Worm (Caenorhabditis elegans) whole organism, early embryonic: ENCODE results near the gene F29A7.6.
A peak's percentile ranks its signal among the peaks of the same experiment; 100 is the strongest.

Experiments
- B0310.2 ChIP-seq: sonication (generic microtip); optimal IDR thresholded peaks from 2 replicates; lab custom pipeline; 2016; ENCODE audit warnings: mild to moderate bottlenecking, missing genetic modification characterization, missing compliant biosample characterization
- F13C5.2 ChIP-seq: sonication (generic microtip); optimal IDR thresholded peaks from 2 replicates; lab custom pipeline; 2017; ENCODE audit warnings: mild to moderate bottlenecking, missing genetic modification characterization, inconsistent platforms, missing compliant biosample characterization
- aly-1 ChIP-seq: sonication (generic microtip); optimal IDR thresholded peaks from 2 replicates; lab custom pipeline; 2016; ENCODE audit warnings: missing genetic modification characterization, missing compliant biosample characterization
- ama-1 ChIP-seq: fragments of 150-350 bp; optimal IDR thresholded peaks from 2 replicates; lab custom pipeline; 2014
- ceh-13 ChIP-seq: fragments of 200-800 bp; sonication (Bioruptor generic); optimal IDR thresholded peaks from 2 replicates; lab custom pipeline; 2018; ENCODE audit warnings: mild to moderate bottlenecking, missing genetic modification characterization, missing compliant biosample characterization
- ceh-36 ChIP-seq: sonication (generic microtip); optimal IDR thresholded peaks from 2 replicates; lab custom pipeline; 2016; ENCODE audit warnings: missing genetic modification characterization, inconsistent platforms, missing compliant biosample characterization
- ets-7 ChIP-seq: sonication (generic microtip); optimal IDR thresholded peaks from 2 replicates; lab custom pipeline; 2016; ENCODE audit warnings: missing genotype, missing genetic modification characterization, missing compliant biosample characterization
- flt-1 ChIP-seq: fragments of 200-800 bp; sonication (Bioruptor generic); IDR thresholded peaks from 2 replicates; pipeline ENCODE4 v1.3.6; 2022; ENCODE audit warnings: missing genetic modification characterization, missing compliant biosample characterization
- hmbx-1 ChIP-seq: sonication (generic microtip); optimal IDR thresholded peaks from 2 replicates; lab custom pipeline; 2016; ENCODE audit warnings: mild to moderate bottlenecking, missing genetic modification characterization, missing compliant biosample characterization
- hmg-4 ChIP-seq: fragments of 200-800 bp; sonication (Bioruptor generic); optimal IDR thresholded peaks from 2 replicates; lab custom pipeline; 2018; ENCODE audit warnings: mild to moderate bottlenecking, missing genetic modification characterization, missing compliant biosample characterization
- hnd-1 ChIP-seq: sonication (generic microtip); optimal IDR thresholded peaks from 2 replicates; lab custom pipeline; 2016; ENCODE audit warnings: missing genetic modification characterization, missing compliant biosample characterization
- pes-1 ChIP-seq: fragments of 200-800 bp; sonication (Bioruptor generic); IDR thresholded peaks from 2 replicates; pipeline ENCODE4 v1.3.6; 2022; ENCODE audit warnings: missing genetic modification reagents, missing genetic modification characterization, missing compliant biosample characterization
- scrt-1 ChIP-seq: fragments of 200-800 bp; sonication (Bioruptor generic); IDR thresholded peaks from 2 replicates; pipeline ENCODE4 v1.3.6; 2022; ENCODE audit warnings: missing genetic modification characterization, missing compliant biosample characterization
- sea-1 ChIP-seq: fragments of 200-800 bp; sonication (Bioruptor generic); conservative IDR thresholded peaks from 2 replicates; pipeline ENCODE4 v1.3.6; 2022; ENCODE audit warnings: missing genetic modification characterization, missing compliant biosample characterization
- tbx-11 ChIP-seq: fragments of 200-800 bp; sonication (Bioruptor generic); IDR thresholded peaks from 2 replicates; pipeline ENCODE4 v1.3.6; 2022; ENCODE audit warnings: missing genetic modification characterization, missing compliant biosample characterization
- tbx-37 ChIP-seq: fragments of 200-800 bp; sonication (Bioruptor generic); conservative IDR thresholded peaks from 2 replicates; pipeline ENCODE4 v1.3.6; 2022; ENCODE audit warnings: missing genetic modification reagents, missing genetic modification characterization, missing compliant biosample characterization
- tra-4 ChIP-seq: sonication (generic microtip); optimal IDR thresholded peaks from 2 replicates; lab custom pipeline; 2017; ENCODE audit warnings: missing genetic modification characterization, missing compliant biosample characterization

The F29A7.6 gene

DNA sequence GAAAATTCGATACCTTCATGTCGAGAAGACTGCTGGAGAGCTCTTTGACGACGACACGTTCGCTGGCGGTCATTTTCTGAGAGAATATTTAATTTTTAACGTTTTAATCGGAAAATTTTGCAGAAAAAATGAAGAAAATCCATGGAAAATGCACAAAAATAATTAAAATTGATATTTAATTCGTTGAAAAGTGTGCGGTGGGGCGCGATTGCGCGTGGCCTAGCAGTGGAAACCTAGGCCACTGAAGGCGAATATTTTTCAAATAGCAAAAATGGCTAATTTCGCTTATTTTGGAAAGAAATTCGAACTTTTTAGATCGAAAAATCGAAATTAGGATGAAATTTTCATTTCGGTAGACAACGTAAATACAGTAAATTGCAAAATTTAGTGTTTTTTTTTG is at the start of gene F29A7.6:
TSS of gene F29A7.6 (minus strand) at position 76 of the 400 bp plus-strand sequence.
- TF ChIP-seq F13C5.2 (tag; lab: Kevin White, UChicago) (no peak), pes-1 (GFP tag; lab: Robert Waterston, UW) (0 out of 2 replicates have a peak, but pooled peaks have one; percentile 58)

- TF ChIP-seq hnd-1 (no peak), ceh-13 (GFP tag; lab: Kevin White, UChicago) (no peak), hmbx-1 (tag; lab: Kevin White, UChicago) (no peak), scrt-1 (no peak)
Observed at ce11 chrII:2801764-2802163, 49.4 kb upstream of the F29A7.6 start.

DNA sequence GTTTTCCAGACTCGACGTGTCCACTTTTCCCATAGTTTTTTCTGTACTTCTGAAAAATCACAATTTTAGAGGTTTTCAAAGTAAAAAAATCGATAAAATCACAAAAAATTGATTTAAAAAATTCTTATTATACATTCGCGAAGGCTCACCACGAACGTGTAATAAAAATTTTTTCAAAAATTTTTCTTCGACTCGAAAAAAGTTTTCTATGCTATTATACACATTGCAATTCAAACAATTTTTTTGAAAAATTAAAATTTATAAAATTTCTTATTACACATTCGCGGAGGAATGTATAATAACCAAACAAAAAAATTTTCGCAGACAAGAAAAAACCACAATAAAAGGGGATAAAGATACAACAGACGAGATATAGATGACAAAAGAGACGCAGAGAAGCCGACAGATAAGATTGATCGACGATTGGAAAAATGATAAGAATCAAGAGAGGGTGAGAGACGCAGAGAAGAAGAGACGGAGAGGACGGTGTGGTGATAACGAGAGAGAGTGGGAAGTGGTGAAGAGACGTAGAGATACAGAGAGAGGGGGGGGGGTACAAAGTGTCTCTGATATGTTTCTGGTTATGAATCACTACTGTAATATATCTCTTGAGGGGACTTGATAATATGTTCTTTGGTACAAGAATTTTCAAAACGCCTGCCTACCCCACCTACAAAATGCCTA is 48.3 kb upstream of the F29A7.6 start, which contains the start of gene nhr-119:
TSS of gene nhr-119 (minus strand) at position 51 of the 684 bp plus-strand sequence.
- TF ChIP-seq sea-1 (GFP tag; lab: Robert Waterston, UW) = no peak
- TF ChIP-seq F13C5.2 (tag; lab: Kevin White, UChicago) = no peak
- TF ChIP-seq hmbx-1 (tag; lab: Kevin White, UChicago) = no peak
- TF ChIP-seq tra-4 (tag; lab: Kevin White, UChicago) = no peak
- TF ChIP-seq scrt-1 = no peak
- no peak for TF ChIP-seq ceh-13 (GFP tag; lab: Kevin White, UChicago)
- no peak for TF ChIP-seq flt-1 (GFP tag; lab: Robert Waterston, UW)
- TF ChIP-seq ama-1 (lab: Kevin White, UChicago) = no peak
- no peak for TF ChIP-seq pes-1 (GFP tag; lab: Robert Waterston, UW)
- TF ChIP-seq aly-1 (tag; lab: Kevin White, UChicago) = no peak
- no peak for TF ChIP-seq hmg-4

ce11 chrII:2797951-2798350 is 45.5 kb upstream of the F29A7.6 start:
- TF ChIP-seq tbx-11 (GFP tag; lab: Robert Waterston, UW) = no peak
- TF ChIP-seq hmg-4 = no peak
- no peak for TF ChIP-seq aly-1 (tag; lab: Kevin White, UChicago)

DNA sequence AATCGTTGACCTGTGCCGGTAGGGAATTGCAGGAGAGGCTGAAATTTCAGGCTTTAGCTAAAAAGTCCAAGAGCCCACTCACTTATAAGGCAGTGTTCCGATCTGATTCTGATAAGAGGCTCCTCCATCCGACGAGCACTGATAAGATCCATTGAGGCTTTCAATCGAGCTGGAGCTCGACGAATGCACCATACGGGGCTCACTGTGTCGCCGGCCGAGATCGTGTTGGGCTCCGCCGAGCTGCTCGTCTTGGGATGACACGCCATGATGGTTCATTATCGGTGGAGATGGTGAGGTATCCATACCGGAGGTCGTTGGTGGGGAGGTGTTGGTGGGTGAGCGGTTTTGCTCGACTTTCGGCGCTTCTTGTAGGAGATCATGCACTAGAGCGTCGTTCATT is 44.0 kb upstream of the F29A7.6 start:
- TF ChIP-seq hmbx-1 (tag; lab: Kevin White, UChicago) = no peak
- no peak for TF ChIP-seq aly-1 (tag; lab: Kevin White, UChicago)
- no peak for TF ChIP-seq sea-1 (GFP tag; lab: Robert Waterston, UW)
- no peak for TF ChIP-seq tbx-37 (GFP tag; lab: Robert Waterston, UW)
- TF ChIP-seq ama-1 (lab: Kevin White, UChicago) = no peak
- no peak for TF ChIP-seq F13C5.2 (tag; lab: Kevin White, UChicago)
- no peak for TF ChIP-seq scrt-1

DNA sequence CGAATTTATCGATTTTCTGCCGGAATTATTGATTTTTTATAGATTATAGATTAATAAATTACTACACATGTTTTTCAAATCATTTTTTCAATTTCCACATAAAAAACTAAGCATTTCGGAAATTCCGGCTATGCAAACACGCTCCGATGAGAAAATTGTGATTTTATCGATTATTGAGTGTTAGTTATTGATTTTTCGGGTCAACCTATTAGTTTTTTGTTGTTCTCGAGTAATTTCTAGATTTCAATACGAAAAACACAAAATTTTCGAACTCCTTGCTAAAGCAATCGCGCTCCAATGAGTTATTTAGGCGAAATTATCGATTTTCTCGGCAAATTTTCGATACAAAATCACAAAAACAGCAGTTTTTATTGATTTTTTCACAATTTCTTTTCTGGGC is 43.0 kb upstream of the F29A7.6 start:
- TF ChIP-seq aly-1 (tag; lab: Kevin White, UChicago) (no peak), pes-1 (GFP tag; lab: Robert Waterston, UW) (no peak), ets-7 (tag; lab: Kevin White, UChicago) (no peak), scrt-1 (no peak), sea-1 (GFP tag; lab: Robert Waterston, UW) (no peak), tra-4 (tag; lab: Kevin White, UChicago) (no peak), hmbx-1 (tag; lab: Kevin White, UChicago) (no peak), B0310.2 (no peak), F13C5.2 (tag; lab: Kevin White, UChicago) (no peak), hnd-1 (no peak)

DNA sequence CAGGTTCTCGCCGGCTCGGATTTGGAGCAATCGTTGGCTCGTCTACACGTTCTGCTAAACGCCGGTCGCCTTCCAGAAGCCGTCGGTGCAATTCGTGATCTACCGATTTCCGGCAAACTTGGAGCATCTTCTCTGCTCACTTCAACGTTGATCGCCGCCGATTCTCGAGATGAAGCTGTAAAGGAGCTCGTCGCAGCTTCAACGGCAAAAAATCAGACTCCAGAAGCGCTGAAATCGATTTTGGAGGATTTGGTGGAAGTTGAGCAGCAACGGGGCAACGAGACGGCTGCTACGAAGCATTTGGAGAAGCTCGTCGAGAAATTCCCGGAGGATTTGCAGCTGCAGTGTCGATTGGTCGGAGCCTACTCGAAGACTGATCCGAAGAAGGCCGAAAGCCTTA is 39.3 kb upstream of the F29A7.6 start:
- TF ChIP-seq ceh-36 (tag; lab: Kevin White, UChicago) (no peak), B0310.2 (no peak), tbx-37 (GFP tag; lab: Robert Waterston, UW) (no peak), ceh-13 (GFP tag; lab: Kevin White, UChicago) (no peak), hmbx-1 (tag; lab: Kevin White, UChicago) (no peak), sea-1 (GFP tag; lab: Robert Waterston, UW) (no peak), ama-1 (lab: Kevin White, UChicago) (no peak), flt-1 (GFP tag; lab: Robert Waterston, UW) (no peak), tbx-11 (GFP tag; lab: Robert Waterston, UW) (no peak), aly-1 (tag; lab: Kevin White, UChicago) (no peak), scrt-1 (no peak), hnd-1 (no peak), hmg-4 (no peak), F13C5.2 (tag; lab: Kevin White, UChicago) (no peak), tra-4 (tag; lab: Kevin White, UChicago) (no peak), pes-1 (GFP tag; lab: Robert Waterston, UW) (no peak), ets-7 (tag; lab: Kevin White, UChicago) (no peak)

DNA sequence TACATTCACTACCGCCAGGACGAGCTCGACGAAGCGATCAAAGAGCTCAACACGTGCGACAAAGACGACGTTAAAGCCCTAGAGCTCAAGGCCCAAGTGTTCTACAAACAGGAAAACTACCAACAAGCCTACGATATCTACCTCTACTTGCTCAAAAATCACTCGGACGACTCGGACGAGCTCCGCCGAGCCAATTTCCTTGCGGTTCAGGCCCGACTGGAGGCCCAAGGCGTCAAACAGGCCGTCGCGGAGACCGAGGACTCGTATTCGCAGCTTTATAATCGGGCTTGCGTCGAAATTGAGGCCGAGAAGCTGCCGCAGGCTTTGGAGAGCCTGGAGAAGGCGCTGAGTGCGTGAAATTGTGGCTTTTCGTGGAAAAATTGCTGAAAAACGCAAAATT is 35.4 kb upstream of the F29A7.6 start:
- no peak for TF ChIP-seq aly-1 (tag; lab: Kevin White, UChicago)
- no peak for TF ChIP-seq tbx-37 (GFP tag; lab: Robert Waterston, UW)
- no peak for TF ChIP-seq hmbx-1 (tag; lab: Kevin White, UChicago)
- TF ChIP-seq B0310.2 = no peak
- TF ChIP-seq ets-7 (tag; lab: Kevin White, UChicago) = no peak
- TF ChIP-seq tbx-11 (GFP tag; lab: Robert Waterston, UW) = no peak
- TF ChIP-seq sea-1 (GFP tag; lab: Robert Waterston, UW) = no peak
- TF ChIP-seq ceh-13 (GFP tag; lab: Kevin White, UChicago) = no peak
- TF ChIP-seq ama-1 (lab: Kevin White, UChicago) = no peak
- no peak for TF ChIP-seq hnd-1
- TF ChIP-seq F13C5.2 (tag; lab: Kevin White, UChicago) = no peak
- TF ChIP-seq hmg-4 = no peak
- no peak for TF ChIP-seq ceh-36 (tag; lab: Kevin White, UChicago)
- TF ChIP-seq scrt-1 = no peak
- no peak for TF ChIP-seq flt-1 (GFP tag; lab: Robert Waterston, UW)
- no peak for TF ChIP-seq tra-4 (tag; lab: Kevin White, UChicago)
- no peak for TF ChIP-seq pes-1 (GFP tag; lab: Robert Waterston, UW)
